Worm (Caenorhabditis elegans): Measurements from ENCODE around the gene max-2.

DNA sequence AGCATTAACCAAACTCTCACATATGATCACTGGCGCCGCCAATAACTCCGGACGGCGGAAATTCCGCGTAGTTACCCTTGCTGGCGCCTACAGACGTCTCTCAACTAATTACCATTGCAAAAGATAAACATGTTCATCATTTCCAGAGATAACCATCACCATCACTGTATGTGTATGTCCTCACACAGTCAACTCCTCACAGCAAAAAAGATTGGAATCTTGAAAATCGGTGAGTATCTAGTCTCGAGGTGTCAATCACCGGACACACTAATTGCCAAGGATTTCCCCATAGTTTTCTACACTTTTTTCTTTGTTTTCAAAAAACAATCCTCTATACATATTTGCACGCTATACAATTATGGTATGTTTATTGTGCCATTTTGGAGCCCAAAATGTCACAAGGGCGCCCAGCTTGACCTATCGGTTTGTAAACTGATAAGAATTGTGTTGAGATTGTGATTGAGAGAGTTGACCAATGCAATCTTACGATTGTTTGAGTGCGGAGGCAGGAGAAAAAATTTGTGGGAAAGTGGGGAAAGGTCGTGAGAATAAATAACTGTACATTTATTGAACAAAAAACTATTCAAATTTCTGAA, 43.6 kb downstream of the max-2 start:
- TF ChIP-seq zag-1 (tag; optimal IDR thresholded peaks at IDR 0.05) (no peak), pha-4 (tag; optimal IDR thresholded peaks at IDR 0.05) (peak; percentile 48), elt-3 (tag; optimal IDR thresholded peaks at IDR 0.05) (no peak)
